Fruit fly (Drosophila melanogaster): ENCODE results near the gene CG15545.

CG15545 gene

dm6 chr3R:30887711-30888549 lies 15.8 kb upstream of the CG15545 start (continued):
- TF ChIP-seq CG3065 (GFP tag; optimal IDR thresholded peaks at IDR 0.05) (peak; percentile 37), CG18262 (tag; optimal IDR thresholded peaks at IDR 0.05) (peak; percentile 64), Bgb (GFP tag; IDR thresholded peaks at IDR 0.05; ENCODE audit: partially characterized antibody) (no peak), CG33213 (GFP tag; optimal IDR thresholded peaks at IDR 0.05) (peak; percentile 55), CG1602 (GFP tag; optimal IDR thresholded peaks at IDR 0.05) (peak; percentile 39), CG34422 (GFP tag; IDR thresholded peaks at IDR 0.05) (peak; percentile 40; the same call in 1 of the 3 replicates), gcm (GFP tag; optimal IDR thresholded peaks at IDR 0.05) (peak; percentile 32), Gsc (GFP tag; IDR thresholded peaks at IDR 0.05) (peak; percentile 42), Sry-β (GFP tag; optimal IDR thresholded peaks at IDR 0.05) (no peak), CG31224 (GFP tag; IDR thresholded peaks at IDR 0.05) (peak; percentile 48; the same call in 1 of the 2 replicates), CG17612 (GFP tag; IDR thresholded peaks at IDR 0.05) (0 out of 2 replicates have a peak, but pooled peaks have one; percentile 35), CG3726 (GFP tag; IDR thresholded peaks at IDR 0.05) (peak; percentile 67; the same call in 2 of the 3 replicates), mld (GFP tag; IDR thresholded peaks at IDR 0.05; ENCODE audit: partially characterized antibody) (no peak), CG11398 (GFP tag; optimal IDR thresholded peaks at IDR 0.05) (peak; percentile 35), CG14014 (GFP tag; IDR thresholded peaks at IDR 0.05) (peak; percentile 55; the same call in 1 of the 2 replicates), gsb (GFP tag; IDR thresholded peaks at IDR 0.05) (peak; percentile 55), ERR (GFP tag; optimal IDR thresholded peaks at IDR 0.05) (no peak), CG10543 (GFP tag; optimal IDR thresholded peaks at IDR 0.05) (peak; percentile 40), ftz-f1 (GFP tag; optimal IDR thresholded peaks at IDR 0.05) (no peak), lilli (GFP tag; optimal IDR thresholded peaks at IDR 0.05) (peak; percentile 72), CG15479 (GFP tag; optimal IDR thresholded peaks at IDR 0.05) (peak; percentile 89), Mrtf (GFP tag; IDR thresholded peaks at IDR 0.05) (peak; percentile 77; the same call in 2 of the 3 replicates), Aef1 (GFP tag; IDR thresholded peaks at IDR 0.05) (peak; percentile 54; the same call in 2 of the 3 replicates), scrt (GFP tag; optimal IDR thresholded peaks at IDR 0.05) (peak; percentile 43), Lim3 (GFP tag; IDR thresholded peaks at IDR 0.05) (no peak), CG31388 (GFP tag; optimal IDR thresholded peaks at IDR 0.05) (no peak), CkIIα-i1 (GFP tag; IDR thresholded peaks at IDR 0.05) (0 out of 2 replicates have a peak, but pooled peaks have one; percentile 6), Rx (GFP tag; IDR thresholded peaks at IDR 0.05) (peak; percentile 59; the same call in 1 of the 2 replicates), Dfd (GFP tag; optimal IDR thresholded peaks at IDR 0.05) (no peak), Hr39 (optimal IDR thresholded peaks at IDR 0.05) (no peak), Six4 (GFP tag; optimal IDR thresholded peaks at IDR 0.05) (no peak), CG18599 (GFP tag; optimal IDR thresholded peaks at IDR 0.05) (peak; percentile 72), CG9609 (GFP tag; optimal IDR thresholded peaks at IDR 0.05) (peak; percentile 33), CG3995 (GFP tag; optimal IDR thresholded peaks at IDR 0.05) (peak; percentile 1), Fer1 (GFP tag; optimal IDR thresholded peaks at IDR 0.05) (peak; percentile 56), CG4424 (GFP tag; optimal IDR thresholded peaks at IDR 0.05) (peak; percentile 57), Dip2 (GFP tag; IDR thresholded peaks at IDR 0.05) (no peak), Stat92E (GFP tag; optimal IDR thresholded peaks at IDR 0.05) (no peak), CG7357 (GFP tag; IDR thresholded peaks at IDR 0.05) (no peak), CG2712 (tag; optimal IDR thresholded peaks at IDR 0.05) (peak; percentile 58), chif (GFP tag; optimal IDR thresholded peaks at IDR 0.05) (peak; percentile 33 to 60), CG3847 (GFP tag; IDR thresholded peaks at IDR 0.05) (peak; percentile 47; the same call in 1 of the 2 replicates), Xrp1 (GFP tag; IDR thresholded peaks at IDR 0.05) (peak; percentile 77), CG13296 (GFP tag; optimal IDR thresholded peaks at IDR 0.05) (peak; percentile 34), CG1603 (tag; optimal IDR thresholded peaks at IDR 0.05) (no peak), cad (GFP tag; optimal IDR thresholded peaks at IDR 0.05) (no peak), CG17802 (tag; optimal IDR thresholded peaks at IDR 0.05) (peak; percentile 23), gsb-n (tag; optimal IDR thresholded peaks at IDR 0.05) (peak; percentile 46), CG15601 (tag; optimal IDR thresholded peaks at IDR 0.05) (peak; percentile 39)
